Fruit fly (Drosophila melanogaster) whole organism, embryonic: ENCODE measurements around the gene CG13605.

ENCODE experiments used
- CG10565 ChIP-seq: fragments of 200-800 bp; sonication (Bioruptor generic); optimal IDR thresholded peaks from 3 replicates; lab custom pipeline; 2016; ENCODE audit warnings: missing biosample characterization, mild to moderate bottlenecking, missing genetic modification characterization
- CG12219 ChIP-seq: fragments of 200-800 bp; sonication (Bioruptor generic); optimal IDR thresholded peaks from 3 replicates; lab custom pipeline; 2018; ENCODE audit warnings: missing biosample characterization, mild to moderate bottlenecking, missing genetic modification characterization
- CG13296 ChIP-seq: fragments of 200-800 bp; sonication (Bioruptor generic); optimal IDR thresholded peaks from 3 replicates; lab custom pipeline; 2018; ENCODE audit warnings: missing biosample characterization, mild to moderate bottlenecking, missing genetic modification characterization
- CG14441 ChIP-seq: fragments of 200-800 bp; sonication (Bioruptor generic); IDR thresholded peaks from 2 replicates; pipeline ENCODE4 v1.3.6; 2022; ENCODE audit warnings: missing biosample characterization, missing genetic modification characterization
- CG14710 ChIP-seq: fragments of 200-800 bp; sonication (Bioruptor generic); optimal IDR thresholded peaks from 3 replicates; lab custom pipeline; 2019; ENCODE audit warnings: missing biosample characterization, mild to moderate bottlenecking, missing genetic modification characterization, moderate library complexity
- CG15601 ChIP-seq: fragments of 200-800 bp; sonication (Bioruptor generic); optimal IDR thresholded peaks from 3 replicates; lab custom pipeline; 2019; ENCODE audit warnings: missing biosample characterization, mild to moderate bottlenecking, missing genetic modification characterization, moderate library complexity
- CG17361 ChIP-seq: fragments of 200-800 bp; sonication (Bioruptor generic); IDR thresholded peaks from 3 replicates; pipeline ENCODE4 v1.3.6; 2022; ENCODE audit warnings: missing biosample characterization, missing genetic modification characterization
- CG18599 ChIP-seq: fragments of 200-800 bp; sonication (Bioruptor generic); optimal IDR thresholded peaks from 3 replicates; lab custom pipeline; 2017; ENCODE audit warnings: missing biosample characterization, missing genetic modification characterization, mild to moderate bottlenecking, moderate library complexity, missing genetic modification reagents
- CG18764 ChIP-seq: fragments of 200-800 bp; sonication (Bioruptor generic); optimal IDR thresholded peaks from 3 replicates; lab custom pipeline; 2016; ENCODE audit warnings: missing biosample characterization, missing genetic modification characterization
- CG31224 ChIP-seq: fragments of 200-800 bp; sonication (Bioruptor generic); IDR thresholded peaks from 2 replicates; pipeline ENCODE4 v1.3.6; 2022; ENCODE audit warnings: missing biosample characterization, missing genetic modification characterization
- CG31441 ChIP-seq: fragments of 200-800 bp; sonication (Bioruptor generic); IDR thresholded peaks from 2 replicates; pipeline ENCODE4 v1.3.6; 2022; ENCODE audit warnings: missing biosample characterization, missing genetic modification characterization
- CG34376 ChIP-seq: fragments of 200-800 bp; sonication (Bioruptor generic); optimal IDR thresholded peaks from 2 replicates; lab custom pipeline; 2018; ENCODE audit warnings: missing biosample characterization, mild to moderate bottlenecking, missing genetic modification characterization
- CG4404 ChIP-seq: fragments of 200-800 bp; sonication (Bioruptor generic); IDR thresholded peaks from 2 replicates; pipeline ENCODE4 v1.3.6; 2022; ENCODE audit warnings: missing biosample characterization, missing genetic modification characterization
- CG6175 ChIP-seq: fragments of 200-800 bp; sonication (Bioruptor generic); IDR thresholded peaks from 3 replicates; pipeline ENCODE4 v1.3.6; 2022; ENCODE audit warnings: missing biosample characterization, missing genetic modification characterization
- CG6254 ChIP-seq: fragments of 200-800 bp; sonication (Bioruptor generic); optimal IDR thresholded peaks from 3 replicates; lab custom pipeline; 2017; ENCODE audit warnings: mild to moderate bottlenecking, missing biosample characterization, missing genetic modification reagents, missing genetic modification characterization
- CG6813 ChIP-seq: fragments of 200-800 bp; sonication (Bioruptor generic); optimal IDR thresholded peaks from 2 replicates; lab custom pipeline; 2017; ENCODE audit warnings: missing biosample characterization, missing genetic modification characterization, mild to moderate bottlenecking, moderate library complexity, missing genetic modification reagents
- CG8388 ChIP-seq: fragments of 200-800 bp; sonication (Bioruptor generic); optimal IDR thresholded peaks from 2 replicates; lab custom pipeline; 2019; ENCODE audit warnings: missing biosample characterization, mild to moderate bottlenecking, missing genetic modification characterization, moderate library complexity
- CG9215 ChIP-seq: fragments of 200-800 bp; sonication (Bioruptor generic); IDR thresholded peaks from 2 replicates; pipeline ENCODE4 v1.3.6; 2022; ENCODE audit warnings: missing biosample characterization, missing genetic modification characterization
- CG9609 ChIP-seq: fragments of 200-800 bp; sonication (Bioruptor generic); optimal IDR thresholded peaks from 3 replicates; lab custom pipeline; 2016; ENCODE audit warnings: missing biosample characterization, missing genetic modification characterization
- CG9727 ChIP-seq: fragments of 200-800 bp; sonication (Bioruptor generic); optimal IDR thresholded peaks from 3 replicates; lab custom pipeline; 2017; ENCODE audit warnings: missing biosample characterization, mild to moderate bottlenecking, missing genetic modification characterization
- Dref ChIP-seq: fragments of 200-800 bp; sonication (Bioruptor generic); IDR thresholded peaks from 2 replicates; pipeline ENCODE4 v1.3.6; 2022; ENCODE audit warnings: missing biosample characterization, missing genetic modification characterization
- Myb ChIP-seq: fragments of 200-800 bp; sonication (Bioruptor generic); optimal IDR thresholded peaks from 2 replicates; lab custom pipeline; 2016; ENCODE audit warnings: missing biosample characterization, missing genetic modification characterization
- NC2α ChIP-seq: fragments of 200-800 bp; sonication (Bioruptor generic); optimal IDR thresholded peaks from 2 replicates; lab custom pipeline; 2016; ENCODE audit warnings: missing biosample characterization, missing genetic modification characterization
- Side ChIP-seq: fragments of 200-800 bp; sonication (Bioruptor generic); optimal IDR thresholded peaks from 2 replicates; lab custom pipeline; 2016; ENCODE audit warnings: missing biosample characterization, missing genetic modification characterization
- Six4 ChIP-seq: fragments of 200-800 bp; sonication (Bioruptor generic); optimal IDR thresholded peaks from 2 replicates; lab custom pipeline; 2016; ENCODE audit warnings: missing biosample characterization, missing genetic modification characterization
- Taf1 ChIP-seq: fragments of 200-800 bp; sonication (Bioruptor generic); IDR thresholded peaks from 2 replicates; pipeline ENCODE4 v1.3.6; 2022; ENCODE audit warnings: missing biosample characterization, missing genetic modification characterization
- btn ChIP-seq: fragments of 200-800 bp; sonication (Bioruptor generic); optimal IDR thresholded peaks from 2 replicates; lab custom pipeline; 2016; ENCODE audit warnings: missing biosample characterization, missing genetic modification characterization
- cas ChIP-seq: fragments of 200-800 bp; sonication (Bioruptor generic); IDR thresholded peaks from 2 replicates; pipeline ENCODE4 v1.3.6; 2022; ENCODE audit warnings: missing biosample characterization, missing genetic modification characterization
- dati ChIP-seq: fragments of 200-800 bp; sonication (Bioruptor generic); IDR thresholded peaks from 2 replicates; pipeline ENCODE4 v1.3.6; 2022; ENCODE audit warnings: missing biosample characterization, missing genetic modification characterization
- dimm ChIP-seq: fragments of 200-800 bp; sonication (Bioruptor generic); IDR thresholded peaks from 2 replicates; pipeline ENCODE4 v1.3.6; 2022; ENCODE audit warnings: missing biosample characterization, missing genetic modification characterization
- ewg ChIP-seq: fragments of 200-800 bp; sonication (Bioruptor generic); optimal IDR thresholded peaks from 3 replicates; lab custom pipeline; 2017; ENCODE audit warnings: mild to moderate bottlenecking, missing biosample characterization, missing genetic modification reagents, missing genetic modification characterization
- ftz-f1 ChIP-seq: fragments of 200-800 bp; sonication (Bioruptor generic); optimal IDR thresholded peaks from 2 replicates; lab custom pipeline; 2016; ENCODE audit warnings: missing biosample characterization, missing genetic modification characterization
- gcm ChIP-seq: fragments of 200-800 bp; sonication (Bioruptor generic); optimal IDR thresholded peaks from 2 replicates; lab custom pipeline; 2019; ENCODE audit warnings: missing biosample characterization, mild to moderate bottlenecking, missing genetic modification characterization, moderate library complexity
- gem ChIP-seq: fragments of 200-800 bp; sonication (Bioruptor generic); optimal IDR thresholded peaks from 2 replicates; lab custom pipeline; 2019; ENCODE audit warnings: missing biosample characterization, mild to moderate bottlenecking, missing genetic modification characterization, moderate library complexity
- grn ChIP-seq: fragments of 200-800 bp; sonication (Bioruptor generic); optimal IDR thresholded peaks from 3 replicates; lab custom pipeline; 2017; ENCODE audit warnings: missing biosample characterization, missing genetic modification characterization
- gsb ChIP-seq: fragments of 200-800 bp; sonication (Bioruptor generic); IDR thresholded peaks from 2 replicates; pipeline ENCODE4 v1.3.6; 2022; ENCODE audit warnings: missing biosample characterization, missing genetic modification characterization
- gsb-n ChIP-seq: fragments of 200-800 bp; sonication (Bioruptor generic); optimal IDR thresholded peaks from 3 replicates; lab custom pipeline; 2018; ENCODE audit warnings: missing biosample characterization, mild to moderate bottlenecking, missing genetic modification characterization
- hb ChIP-seq: fragments of 200-800 bp; sonication (Bioruptor generic); IDR thresholded peaks from 3 replicates; pipeline ENCODE4 v1.3.6; 2022; ENCODE audit warnings: missing biosample characterization, missing genetic modification characterization; ENCODE audit not compliant: partially characterized antibody
- lilli ChIP-seq: fragments of 200-800 bp; sonication (Bioruptor generic); optimal IDR thresholded peaks from 3 replicates; lab custom pipeline; 2016; ENCODE audit warnings: missing biosample characterization, missing genetic modification characterization
- luna ChIP-seq: fragments of 200-800 bp; sonication (Bioruptor generic); optimal IDR thresholded peaks from 2 replicates; lab custom pipeline; 2016; ENCODE audit warnings: missing biosample characterization, missing genetic modification characterization
- nerfin-2 ChIP-seq: fragments of 200-800 bp; sonication (Bioruptor generic); IDR thresholded peaks from 2 replicates; pipeline ENCODE4 v1.3.6; 2022; ENCODE audit warnings: missing biosample characterization, missing genetic modification characterization; ENCODE audit not compliant: partially characterized antibody
- nmo ChIP-seq: fragments of 200-800 bp; sonication (Bioruptor generic); optimal IDR thresholded peaks from 2 replicates; lab custom pipeline; 2018; ENCODE audit warnings: missing biosample characterization, mild to moderate bottlenecking, missing genetic modification characterization, moderate library complexity
- pb ChIP-seq: fragments of 200-800 bp; sonication (Bioruptor generic); optimal IDR thresholded peaks from 3 replicates; lab custom pipeline; 2016; ENCODE audit warnings: missing biosample characterization, missing genetic modification characterization
- pfk ChIP-seq: fragments of 200-800 bp; sonication (Bioruptor generic); optimal IDR thresholded peaks from 2 replicates; lab custom pipeline; 2018; ENCODE audit warnings: missing biosample characterization, mild to moderate bottlenecking, missing genetic modification characterization, moderate library complexity
- pho ChIP-seq: fragments of 200-800 bp; sonication (Bioruptor generic); optimal IDR thresholded peaks from 2 replicates; lab custom pipeline; 2016; ENCODE audit warnings: missing biosample characterization, missing genetic modification characterization
- pita ChIP-seq: fragments of 200-800 bp; sonication (Bioruptor generic); optimal IDR thresholded peaks from 2 replicates; lab custom pipeline; 2017; ENCODE audit warnings: missing biosample characterization, mild to moderate bottlenecking, missing genetic modification characterization
- slou ChIP-seq: fragments of 200-800 bp; sonication (Bioruptor generic); optimal IDR thresholded peaks from 3 replicates; lab custom pipeline; 2016; ENCODE audit warnings: missing biosample characterization, missing genetic modification characterization
- sr ChIP-seq: fragments of 200-800 bp; sonication (Bioruptor generic); IDR thresholded peaks from 3 replicates; pipeline ENCODE4 v1.3.6; 2022; ENCODE audit warnings: missing biosample characterization, missing genetic modification characterization
- tup ChIP-seq: fragments of 200-800 bp; sonication (Bioruptor generic); optimal IDR thresholded peaks from 2 replicates; lab custom pipeline; 2016; ENCODE audit warnings: missing biosample characterization, mild to moderate bottlenecking, missing genetic modification characterization, moderate library complexity
- z ChIP-seq: fragments of 200-800 bp; sonication (Bioruptor generic); IDR thresholded peaks from 3 replicates; pipeline ENCODE4 v1.3.6; 2022; ENCODE audit warnings: missing biosample characterization, missing genetic modification characterization

The CG13605 gene

DNA sequence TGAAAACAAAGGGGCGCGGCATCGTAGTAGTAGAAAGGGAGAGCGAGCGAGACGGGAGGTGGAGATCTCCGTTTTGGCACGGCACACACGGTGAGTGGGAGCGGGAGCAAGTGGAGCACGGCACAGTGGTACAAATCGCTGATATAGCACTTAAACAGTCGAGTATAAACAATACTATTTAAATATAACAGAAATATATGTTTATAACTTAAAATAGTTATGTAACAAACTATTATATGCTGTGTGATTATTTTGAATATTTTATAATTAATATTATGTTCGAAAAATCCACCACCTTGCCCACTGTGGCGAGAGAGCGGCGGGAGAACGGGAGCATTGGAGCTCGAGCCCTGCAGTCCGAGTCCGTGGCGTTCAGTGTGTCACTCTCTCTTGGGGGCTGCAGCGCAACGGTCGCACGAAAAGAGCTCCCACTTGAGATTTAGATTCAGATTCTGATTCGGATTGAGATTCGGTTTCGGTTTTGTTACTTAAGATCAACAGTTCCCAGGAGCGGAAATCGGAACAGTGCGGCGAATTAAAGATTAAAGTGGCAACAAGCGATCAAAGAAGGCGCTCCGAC, 28.9 kb upstream of the CG13605 start, which contains the start of gene Kal1 (continued):
- TF ChIP-seq cas (peak; percentile 57), CG8388 (GFP tag; lab: Kevin White, UChicago) (peak; percentile 95), ftz-f1 (GFP tag; lab: Kevin White, UChicago) (no peak), gcm (GFP tag; lab: Kevin White, UChicago) (peak; percentile 95), Side (GFP tag; lab: Kevin White, UChicago) (peak; percentile 11), CG34376 (GFP tag; lab: Kevin White, UChicago) (peak; percentile 6), lilli (GFP tag; lab: Kevin White, UChicago) (peak; percentile 52), CG18599 (GFP tag; lab: Kevin White, UChicago) (peak; percentile 92), sr (GFP tag; lab: Robert Waterston, UW) (peak; percentile 44; the same call in 1 of the 3 replicates), gsb (GFP tag; lab: Robert Waterston, UW) (peak; percentile 69), CG17361 (GFP tag; lab: Robert Waterston, UW) (peak; percentile 90), grn (GFP tag; lab: Kevin White, UChicago) (peak; percentile 11), CG15601 (tag; lab: Kevin White, UChicago) (peak; percentile 94), CG31441 (peak; percentile 96), Taf1 (peak; percentile 53; the same call in 1 of the 2 replicates), CG4404 (GFP tag; lab: Robert Waterston, UW) (peak; percentile 63), CG9609 (GFP tag; lab: Kevin White, UChicago) (no peak), CG6813 (peak; percentile 91), gem (peak; percentile 96), CG14441 (GFP tag; lab: Robert Waterston, UW) (peak; percentile 90), Dref (GFP tag; lab: Robert Waterston, UW) (no peak), NC2α (GFP tag; lab: Kevin White, UChicago) (no peak), pho (GFP tag; lab: Kevin White, UChicago) (no peak), dati (peak; percentile 51; the same call in 1 of the 2 replicates), CG9215 (GFP tag; lab: Robert Waterston, UW) (peak; percentile 59), pb (no peak), Myb (GFP tag; lab: Kevin White, UChicago) (no peak), CG10565 (GFP tag; lab: Kevin White, UChicago) (peak; percentile 5), pita (GFP tag; lab: Kevin White, UChicago) (no peak), luna (GFP tag; lab: Kevin White, UChicago) (no peak), tup (GFP tag; lab: Kevin White, UChicago) (peak; percentile 56), Six4 (GFP tag; lab: Kevin White, UChicago) (peak; percentile 91), btn (GFP tag; lab: Kevin White, UChicago) (no peak), CG9727 (GFP tag; lab: Kevin White, UChicago) (peak; percentile 88), CG14710 (peak; percentile 89), ewg (GFP tag; lab: Kevin White, UChicago) (peak; percentile 91), gsb-n (tag; lab: Kevin White, UChicago) (peak; percentile 97), z (GFP tag; lab: Robert Waterston, UW) (peak; percentile 60; the same call in 2 of the 3 replicates), CG31224 (GFP tag; lab: Robert Waterston, UW) (peak; percentile 44), CG13296 (GFP tag; lab: Kevin White, UChicago) (peak; percentile 88), nmo (GFP tag; lab: Kevin White, UChicago) (peak; percentile 96), CG18764 (GFP tag; lab: Kevin White, UChicago) (peak; percentile 81), hb (GFP tag; lab: Robert Waterston, UW) (no peak), pfk (GFP tag; lab: Kevin White, UChicago) (no peak), nerfin-2 (GFP tag; lab: Robert Waterston, UW) (no peak), slou (peak; percentile 9), CG6175 (GFP tag; lab: Robert Waterston, UW) (peak; percentile 58; the same call in 2 of the 3 replicates), CG6254 (GFP tag; lab: Kevin White, UChicago) (peak; percentile 95), dimm (GFP tag; lab: Robert Waterston, UW) (peak; percentile 83), CG12219 (peak; percentile 93)
